Worm (Caenorhabditis elegans) whole organism, young adult: ENCODE data around the gene R12B2.6.

Experiments used
- Y79H2A.3 ChIP-seq: fragments of 200-800 bp; sonication (Bioruptor generic); conservative IDR thresholded peaks from 2 replicates; pipeline ENCODE4 v1.3.6; 2022; ENCODE audit warnings: missing genetic modification reagents, missing genetic modification characterization, missing compliant biosample characterization
- ama-1 ChIP-seq, 3 experiments: fragments of 150-350 bp in 1 of 3; sonication (generic microtip) in 2 of 3; optimal IDR thresholded peaks; 2 replicates each; lab custom pipeline; 2014 to 2018; ENCODE audit warnings: missing biosample characterization in 2 of 3, missing genetic modification characterization in 2 of 3, missing genetic modification reagents in 2 of 3
- chd-7 ChIP-seq: sonication (generic microtip); optimal IDR thresholded peaks from 2 replicates; lab custom pipeline; 2016; ENCODE audit warnings: mild to moderate bottlenecking, missing genetic modification characterization, moderate library complexity, missing compliant biosample characterization
- dpl-1 ChIP-seq: fragments of 150-350 bp; optimal IDR thresholded peaks from 2 replicates; lab custom pipeline; 2014; ENCODE audit warnings: missing biosample characterization, missing genetic modification reagents, missing genetic modification characterization
- him-1 ChIP-seq: sonication (generic microtip); optimal IDR thresholded peaks from 2 replicates; lab custom pipeline; 2016; ENCODE audit warnings: missing genotype, missing genetic modification reagents, missing genetic modification characterization, missing compliant biosample characterization
- mcd-1 ChIP-seq: fragments of 200-800 bp; sonication (Bioruptor generic); IDR thresholded peaks from 2 replicates; pipeline ENCODE4 v1.3.6; 2022; ENCODE audit warnings: missing genetic modification reagents, missing genetic modification characterization, missing compliant biosample characterization
- nhr-179 ChIP-seq: sonication (generic microtip); optimal IDR thresholded peaks from 2 replicates; lab custom pipeline; 2016; ENCODE audit warnings: mild to moderate bottlenecking, missing genetic modification characterization, missing compliant biosample characterization
- snpc-4 ChIP-seq, 5 experiments: fragments of 150-350 bp in 1 of 5; sonication (generic microtip) in 4 of 5; optimal IDR thresholded peaks; 2 replicates each; lab custom pipeline; 2014 to 2018; ENCODE audit warnings: missing genetic modification characterization in 5 of 5, missing biosample characterization in 3 of 5, antibody characterized with exemption in 2 of 5, mild to moderate bottlenecking in 2 of 5, missing compliant biosample characterization in 2 of 5, missing genotype in 2 of 5, moderate library complexity in 2 of 5, missing genetic modification reagents in 1 of 5
- tbx-9 ChIP-seq: sonication (generic microtip); optimal IDR thresholded peaks from 2 replicates; lab custom pipeline; 2016; ENCODE audit warnings: borderline replicate concordance, missing genetic modification characterization, inconsistent platforms, missing compliant biosample characterization
- unc-130 ChIP-seq: sonication (generic microtip); optimal IDR thresholded peaks from 2 replicates; lab custom pipeline; 2016; ENCODE audit warnings: missing genetic modification reagents, missing genetic modification characterization, missing compliant biosample characterization
- unc-62 ChIP-seq: fragments of 150-350 bp; optimal IDR thresholded peaks from 2 replicates; lab custom pipeline; 2014; ENCODE audit warnings: missing biosample characterization, missing genetic modification reagents, missing genetic modification characterization
- zfh-2 ChIP-seq: fragments of 200-800 bp; sonication (Bioruptor generic); conservative IDR thresholded peaks from 2 replicates; pipeline ENCODE4 v1.3.6; 2022; ENCODE audit warnings: missing genetic modification reagents, missing genetic modification characterization, missing compliant biosample characterization
- ztf-3 ChIP-seq: fragments of 200-800 bp; sonication (Bioruptor generic); optimal IDR thresholded peaks from 2 replicates; lab custom pipeline; 2018; ENCODE audit warnings: mild to moderate bottlenecking, missing genetic modification characterization, missing compliant biosample characterization

ce11 chrIII:5826895-5827437, 7.0 kb downstream of the R12B2.6 start:
- TF ChIP-seq dpl-1 (GFP tag; lab: Kevin White, UChicago), result no peak
- no peak for TF ChIP-seq chd-7
- no peak for TF ChIP-seq Y79H2A.3 (GFP tag; lab: Robert Waterston, UW)
- no peak for TF ChIP-seq unc-130
- 0 out of 2 replicates have a peak, but pooled peaks have one; percentile 40 for TF ChIP-seq zfh-2 (GFP tag; lab: Robert Waterston, UW)
- no peak for TF ChIP-seq mcd-1 (GFP tag; lab: Robert Waterston, UW)
- no peak for TF ChIP-seq ama-1 (optimal IDR thresholded peaks at IDR 0.05; lab: Kevin White, UChicago)
- no peak for TF ChIP-seq ama-1 (GFP tag; optimal IDR thresholded peaks at IDR 0.05; lab: Kevin White, UChicago)
- TF ChIP-seq ztf-3 (GFP tag; lab: Kevin White, UChicago), result no peak
- TF ChIP-seq him-1 (tag; lab: Kevin White, UChicago), result no peak
- no peak for TF ChIP-seq unc-62 (GFP tag; lab: Kevin White, UChicago)
- TF ChIP-seq tbx-9 (tag; lab: Kevin White, UChicago), result no peak
- no peak for TF ChIP-seq snpc-4 (GFP tag; optimal IDR thresholded peaks at IDR 0.05; lab: Kevin White, UChicago)
- no peak for TF ChIP-seq snpc-4 (tag; optimal IDR thresholded peaks at IDR 0.05; lab: Kevin White, UChicago)
- TF ChIP-seq nhr-179 (tag; lab: Kevin White, UChicago), result no peak
